Fruit fly (Drosophila melanogaster): ENCODE measurements around the gene dsb.

dsb gene

dm6 chr3L:1906208-1906607, 3.8 kb downstream of the dsb start:
- TF ChIP-seq Antp (GFP tag; optimal IDR thresholded peaks at IDR 0.05) (no peak), scrt (GFP tag; optimal IDR thresholded peaks at IDR 0.05) (no peak), CG1024 (GFP tag; IDR thresholded peaks at IDR 0.05) (no peak), Nf-YA (GFP tag; IDR thresholded peaks at IDR 0.05) (no peak), zfh2 (GFP tag; optimal IDR thresholded peaks at IDR 0.05) (no peak), Rfx (GFP tag; IDR thresholded peaks at IDR 0.05) (no peak), sens (GFP tag) (peak; percentile 66), CG12942 (GFP tag; optimal IDR thresholded peaks at IDR 0.05) (no peak), Drgx (GFP tag; IDR thresholded peaks at IDR 0.05) (0 out of 2 replicates have a peak, but pooled peaks have one; percentile 19), CG18599 (GFP tag; optimal IDR thresholded peaks at IDR 0.05) (no peak), Vsx1 (GFP tag; optimal IDR thresholded peaks at IDR 0.05) (no peak), CG12236 (GFP tag; optimal IDR thresholded peaks at IDR 0.05) (no peak), esg (GFP tag; conservative IDR thresholded peaks at IDR 0.05) (no peak), dysf (GFP tag; IDR thresholded peaks at IDR 0.05) (0 out of 3 replicates have a peak, but pooled peaks have one; percentile 10), ewg (GFP tag; optimal IDR thresholded peaks at IDR 0.05) (no peak), Blimp-1 (GFP tag; optimal IDR thresholded peaks at IDR 0.05) (peak; percentile 23), wdn (GFP tag; IDR thresholded peaks at IDR 0.05) (no peak), ham (GFP tag; IDR thresholded peaks at IDR 0.05) (no peak), pb (GFP tag; optimal IDR thresholded peaks at IDR 0.05) (no peak), hb (GFP tag; IDR thresholded peaks at IDR 0.05; ENCODE audit: partially characterized antibody) (no peak), NK7.1 (GFP tag; optimal IDR thresholded peaks at IDR 0.05) (no peak)

DNA sequence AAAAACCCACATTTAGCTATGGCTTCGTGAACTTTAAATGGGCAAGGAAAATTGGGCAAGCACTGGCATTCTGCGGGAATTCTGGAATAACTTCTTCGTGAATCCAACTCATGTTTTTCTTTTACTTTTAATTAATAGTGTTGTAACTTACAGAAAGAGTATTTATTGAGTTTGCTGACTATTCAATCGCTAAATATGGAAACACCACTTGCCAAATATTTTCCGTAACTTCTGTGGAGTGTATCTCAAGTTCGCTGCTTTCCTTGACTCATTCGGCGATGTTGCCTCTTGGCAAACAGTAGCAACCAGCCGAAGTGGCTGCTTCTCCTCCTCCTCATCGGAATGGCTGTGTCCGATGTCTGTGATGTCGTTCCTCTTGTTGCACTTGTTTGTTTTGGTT, 4.7 kb downstream of the dsb start:
- TF ChIP-seq CG15073 (GFP tag; optimal IDR thresholded peaks at IDR 0.05) (no peak), Drgx (GFP tag; IDR thresholded peaks at IDR 0.05) (peak; percentile 17; the same call in 1 of the 2 replicates)

DNA sequence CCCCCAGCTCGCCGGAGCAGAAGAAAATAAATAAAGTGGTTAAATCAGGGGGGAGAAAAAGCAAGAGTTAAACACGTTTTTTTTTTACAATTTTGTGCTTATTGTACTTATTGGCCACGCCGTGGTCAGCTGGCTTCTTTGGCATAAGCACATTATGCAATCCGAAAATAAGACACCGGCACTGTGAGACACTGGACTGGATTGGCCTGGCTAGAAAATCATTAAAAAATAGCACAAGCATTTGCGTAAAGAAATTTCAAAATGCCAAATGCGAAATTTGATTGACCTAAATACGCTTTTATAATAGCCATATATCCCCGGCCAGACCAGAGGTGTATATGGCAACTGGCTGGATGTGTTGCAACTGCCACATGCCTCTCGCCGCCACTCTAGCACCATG, 5.6 kb downstream of the dsb start:
- TF ChIP-seq CG43689 (GFP tag; IDR thresholded peaks at IDR 0.05) (no peak), Nf-YA (GFP tag; IDR thresholded peaks at IDR 0.05) (no peak), inv (GFP tag; IDR thresholded peaks at IDR 0.05; ENCODE audit: partially characterized antibody) (no peak), CG7271 (tag; optimal IDR thresholded peaks at IDR 0.05) (no peak), CG3281 (GFP tag; optimal IDR thresholded peaks at IDR 0.05) (no peak), NfI (GFP tag; optimal IDR thresholded peaks at IDR 0.05) (no peak), H15 (GFP tag; IDR thresholded peaks at IDR 0.05) (no peak)

DNA sequence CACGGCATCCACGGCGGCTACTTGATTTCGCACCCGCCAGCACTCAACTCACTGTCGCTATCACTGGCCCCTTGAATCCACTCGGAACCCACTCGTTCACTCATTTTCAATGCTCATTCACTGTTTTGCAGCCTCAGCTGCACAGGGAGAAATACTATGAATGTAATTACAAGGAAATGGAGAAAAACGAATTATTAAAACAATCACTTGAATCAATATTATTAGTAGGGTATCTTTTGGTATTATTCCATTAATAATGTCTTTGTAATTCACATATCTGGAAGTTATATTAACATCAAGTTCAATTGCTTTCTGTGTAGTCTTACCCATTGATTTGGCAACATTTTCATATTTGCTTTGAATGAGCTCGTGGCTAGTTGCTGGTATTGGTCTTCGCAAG, 9.4 kb downstream of the dsb start:
- no peak for TF ChIP-seq jumu (GFP tag; optimal IDR thresholded peaks at IDR 0.05)
- TF ChIP-seq Drgx (GFP tag; IDR thresholded peaks at IDR 0.05): peak; percentile 93
- TF ChIP-seq Dll (GFP tag; IDR thresholded peaks at IDR 0.05; ENCODE audit: partially characterized antibody): no peak

DNA sequence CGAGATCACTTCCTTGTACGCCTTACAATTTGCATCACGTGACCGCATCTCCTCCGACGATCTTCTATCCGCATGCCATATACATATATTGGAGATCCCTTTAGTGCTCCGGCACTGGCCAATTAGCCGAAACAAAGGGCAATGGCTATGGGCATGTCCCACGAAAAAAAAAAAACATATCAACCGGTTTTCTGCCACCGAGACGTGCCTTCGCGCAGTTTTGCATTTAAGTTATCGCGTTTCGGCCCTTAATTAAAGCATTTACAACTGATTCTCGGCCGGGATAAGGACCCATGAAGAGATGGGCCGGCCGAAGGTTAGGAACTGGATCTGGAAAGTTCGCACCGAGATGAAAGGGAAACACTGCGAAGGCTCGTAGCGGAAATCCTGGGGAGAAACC, 10.4 kb downstream of the dsb start:
- no peak for TF ChIP-seq maf-S (GFP tag; optimal IDR thresholded peaks at IDR 0.05)
- no peak for TF ChIP-seq CG4617 (GFP tag; optimal IDR thresholded peaks at IDR 0.05; ENCODE audit: borderline replicate concordance)
- no peak for TF ChIP-seq onecut (GFP tag; IDR thresholded peaks at IDR 0.05)
- TF ChIP-seq bab2 (GFP tag; optimal IDR thresholded peaks at IDR 0.05): no peak
- no peak for TF ChIP-seq grn (GFP tag; optimal IDR thresholded peaks at IDR 0.05)
- TF ChIP-seq amos (GFP tag; IDR thresholded peaks at IDR 0.05; ENCODE audit: partially characterized antibody): no peak
- no peak for TF ChIP-seq nau (GFP tag; optimal IDR thresholded peaks at IDR 0.05)
- TF ChIP-seq vnd (GFP tag; IDR thresholded peaks at IDR 0.05; ENCODE audit: partially characterized antibody): no peak
- no peak for TF ChIP-seq CG16813 (GFP tag; IDR thresholded peaks at IDR 0.05; ENCODE audit: partially characterized antibody)
- TF ChIP-seq CG10431 (GFP tag; optimal IDR thresholded peaks at IDR 0.05): no peak
- TF ChIP-seq chm (GFP tag; IDR thresholded peaks at IDR 0.05): no peak
- TF ChIP-seq CG6683 (GFP tag; optimal IDR thresholded peaks at IDR 0.05): no peak
- no peak for TF ChIP-seq CG11456 (GFP tag; IDR thresholded peaks at IDR 0.05)
- no peak for TF ChIP-seq TFAM (GFP tag; optimal IDR thresholded peaks at IDR 0.05)
- no peak for TF ChIP-seq CG15479 (GFP tag; optimal IDR thresholded peaks at IDR 0.05)
- no peak for TF ChIP-seq CG14014 (GFP tag; IDR thresholded peaks at IDR 0.05)
- no peak for TF ChIP-seq CG6654 (GFP tag; optimal IDR thresholded peaks at IDR 0.05)

All from whole organism, embryonic.